Worm (Caenorhabditis elegans) whole organism, L4 larva: ENCODE measurements around the gene gly-3.
"Not testable (repeated sequence)": the region's sequence is repeated elsewhere in the genome, so short reads cannot be mapped to it uniquely, and the experiment has no call there.

Source experiments
- ZK546.5 ChIP-seq, 2 experiments: sonication (generic microtip); optimal IDR thresholded peaks; 2 replicates each; lab custom pipeline; 2017; ENCODE audit warnings: missing biosample characterization in 2 of 2, missing genetic modification characterization in 2 of 2
- hlh-30 ChIP-seq: sonication (generic microtip); optimal IDR thresholded peaks from 2 replicates; lab custom pipeline; 2017; ENCODE audit warnings: antibody characterized with exemption, mild to moderate bottlenecking, missing genetic modification characterization, missing compliant biosample characterization; ENCODE audit not compliant: insufficient read depth
- mep-1 ChIP-seq: fragments of 150-350 bp; sonication (generic microtip); optimal IDR thresholded peaks from 3 replicates; lab custom pipeline; 2014; ENCODE audit warnings: missing biosample characterization, missing genetic modification characterization
- nhr-10 ChIP-seq: fragments of 150-350 bp; optimal IDR thresholded peaks from 2 replicates; lab custom pipeline; 2014; ENCODE audit warnings: missing biosample characterization, missing genetic modification characterization
- nhr-11 ChIP-seq: fragments of 150-350 bp; optimal IDR thresholded peaks from 2 replicates; lab custom pipeline; 2014; ENCODE audit warnings: missing biosample characterization, missing genetic modification characterization
- pqm-1 ChIP-seq: sonication (generic microtip); optimal IDR thresholded peaks from 2 replicates; lab custom pipeline; 2017; ENCODE audit warnings: missing biosample characterization, missing genetic modification characterization
- spr-1 ChIP-seq: sonication (generic microtip); optimal IDR thresholded peaks from 2 replicates; lab custom pipeline; 2016; ENCODE audit warnings: mild to moderate bottlenecking, missing genetic modification characterization, missing compliant biosample characterization

DNA sequence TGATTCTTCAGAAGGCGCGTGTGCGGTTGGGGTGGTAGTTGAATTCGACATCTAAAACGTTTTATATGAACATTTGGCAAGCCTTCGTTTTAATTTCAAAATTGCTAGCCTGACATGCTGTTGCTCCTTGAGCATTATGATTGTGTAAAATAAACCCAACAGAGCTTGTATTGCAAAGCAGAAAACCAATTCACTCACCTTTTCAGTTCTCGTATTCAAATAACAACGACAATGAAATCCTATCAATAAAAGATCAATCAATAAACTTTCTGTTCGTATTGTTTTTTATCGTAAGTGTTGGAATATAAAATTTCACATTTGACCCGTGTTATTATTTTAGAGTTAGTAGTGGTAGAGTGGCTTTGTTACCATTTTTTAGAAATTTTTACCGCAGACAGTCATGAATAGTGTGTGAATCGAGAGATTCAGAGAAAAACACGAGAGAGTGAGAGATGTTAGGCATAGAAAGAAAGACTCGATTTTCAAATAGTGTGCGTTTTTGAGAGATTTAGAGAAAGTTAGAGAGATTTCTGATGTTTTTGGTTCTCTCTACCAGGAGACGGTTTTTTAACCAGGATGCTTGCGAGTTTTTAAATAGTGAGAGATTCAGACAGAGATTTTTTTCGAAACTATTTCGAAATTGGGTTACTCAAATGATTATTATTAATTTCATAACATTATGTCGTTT is 41.5 kb upstream of the gly-3 start, which contains the start of gene F54H12.10:
- TF ChIP-seq spr-1; hlh-30; pqm-1 (tag; lab: Kevin White, UChicago); ZK546.5 (tag; optimal IDR thresholded peaks at IDR 0.05; lab: Kevin White, UChicago); mep-1 (tag; lab: Kevin White, UChicago); nhr-10 (tag; lab: Kevin White, UChicago); nhr-11 (tag; lab: Kevin White, UChicago): not testable (repeated sequence)
